Worm (Caenorhabditis elegans): ENCODE measurements around the gene fipr-27.

ce11 chrIV:16657488-16657982, 26.8 kb downstream of the fipr-27 start:
- no peak for TF ChIP-seq egl-27 (tag; optimal IDR thresholded peaks at IDR 0.05)
- no peak for TF ChIP-seq elt-3 (tag; optimal IDR thresholded peaks at IDR 0.05)
- TF ChIP-seq ztf-4 (tag; optimal IDR thresholded peaks at IDR 0.05) = no peak
- TF ChIP-seq ceh-82 (tag; optimal IDR thresholded peaks at IDR 0.05) = no peak
- no peak for TF ChIP-seq ceh-9 (tag; optimal IDR thresholded peaks at IDR 0.05)
- TF ChIP-seq nhr-237 (tag; optimal IDR thresholded peaks at IDR 0.05) = no peak
